Fruit fly (Drosophila melanogaster) whole organism, pupa: ENCODE results near the gene PIG-H.

Source experiments
- CG10348 ChIP-seq: fragments of 200-800 bp; sonication (Bioruptor generic); IDR thresholded peaks from 2 replicates; pipeline ENCODE4 v1.3.6; 2022; ENCODE audit warnings: missing biosample characterization, missing genetic modification characterization
- CG12605 ChIP-seq: fragments of 200-800 bp; sonication (Bioruptor generic); IDR thresholded peaks from 2 replicates; pipeline ENCODE4 v1.3.6; 2022; ENCODE audit warnings: missing biosample characterization, missing genetic modification characterization
- CG13204 ChIP-seq: fragments of 200-800 bp; sonication (Bioruptor generic); optimal IDR thresholded peaks from 2 replicates; lab custom pipeline; 2018; ENCODE audit warnings: missing biosample characterization, mild to moderate bottlenecking, missing genetic modification characterization, moderate library complexity
- CG14655 ChIP-seq: fragments of 200-800 bp; sonication (Bioruptor generic); optimal IDR thresholded peaks from 3 replicates; lab custom pipeline; 2017; ENCODE audit warnings: mild to moderate bottlenecking, missing biosample characterization, missing genetic modification reagents, missing genetic modification characterization
- CG15710 ChIP-seq: fragments of 200-800 bp; sonication (Bioruptor generic); optimal IDR thresholded peaks from 2 replicates; lab custom pipeline; 2018; ENCODE audit warnings: missing biosample characterization, mild to moderate bottlenecking, missing genetic modification characterization, moderate library complexity
- CG17806 ChIP-seq: fragments of 200-800 bp; sonication (Bioruptor generic); optimal IDR thresholded peaks from 2 replicates; lab custom pipeline; 2018; ENCODE audit warnings: missing biosample characterization, mild to moderate bottlenecking, missing genetic modification characterization, moderate library complexity
- CG32121 ChIP-seq: fragments of 200-800 bp; sonication (Bioruptor generic); IDR thresholded peaks from 2 replicates; pipeline ENCODE4 v1.3.6; 2022; ENCODE audit warnings: missing biosample characterization, missing genetic modification characterization
- CG34367 ChIP-seq: fragments of 200-800 bp; sonication (Bioruptor generic); optimal IDR thresholded peaks from 2 replicates; lab custom pipeline; 2018; ENCODE audit warnings: missing biosample characterization, mild to moderate bottlenecking, missing genetic modification characterization
- CG4496 ChIP-seq: fragments of 200-800 bp; sonication (Bioruptor generic); IDR thresholded peaks from 3 replicates; pipeline ENCODE4 v1.3.6; 2022; ENCODE audit warnings: missing biosample characterization, missing genetic modification characterization
- CG8159 ChIP-seq: fragments of 200-800 bp; sonication (Bioruptor generic); optimal IDR thresholded peaks from 3 replicates; lab custom pipeline; 2018; ENCODE audit warnings: missing biosample characterization, mild to moderate bottlenecking, missing genetic modification characterization, moderate library complexity
- CG8301 ChIP-seq: fragments of 200-800 bp; sonication (Bioruptor generic); optimal IDR thresholded peaks from 2 replicates; lab custom pipeline; 2018; ENCODE audit warnings: missing biosample characterization, mild to moderate bottlenecking, missing genetic modification characterization
- CG9948 ChIP-seq: fragments of 200-800 bp; sonication (Bioruptor generic); optimal IDR thresholded peaks from 2 replicates; lab custom pipeline; 2018; ENCODE audit warnings: missing biosample characterization, mild to moderate bottlenecking, missing genetic modification characterization, moderate library complexity
- D1 ChIP-seq: fragments of 200-800 bp; sonication (Bioruptor generic); optimal IDR thresholded peaks from 2 replicates; lab custom pipeline; 2018; ENCODE audit warnings: missing biosample characterization, mild to moderate bottlenecking, missing genetic modification characterization, moderate library complexity
- EcR ChIP-seq: fragments of 200-800 bp; sonication (Bioruptor generic); optimal IDR thresholded peaks from 3 replicates; lab custom pipeline; 2019; ENCODE audit warnings: missing biosample characterization, missing genetic modification characterization, mild to moderate bottlenecking, moderate library complexity, missing genetic modification reagents
- Ets98B ChIP-seq: fragments of 200-800 bp; sonication (Bioruptor generic); IDR thresholded peaks from 2 replicates; pipeline ENCODE4 v1.3.6; 2022; ENCODE audit warnings: missing biosample characterization, missing genetic modification characterization
- Pif1A ChIP-seq: fragments of 200-800 bp; sonication (Bioruptor generic); optimal IDR thresholded peaks from 3 replicates; lab custom pipeline; 2016; ENCODE audit warnings: missing biosample characterization, missing genetic modification characterization
- Pif1B ChIP-seq: fragments of 200-800 bp; sonication (Bioruptor generic); optimal IDR thresholded peaks from 3 replicates; lab custom pipeline; 2016; ENCODE audit warnings: missing biosample characterization, missing genetic modification characterization
- Snoo ChIP-seq: fragments of 200-800 bp; sonication (Bioruptor generic); optimal IDR thresholded peaks from 3 replicates; lab custom pipeline; 2017; ENCODE audit warnings: missing biosample characterization, mild to moderate bottlenecking, missing genetic modification characterization, inconsistent platforms
- fd96Ca ChIP-seq: fragments of 200-800 bp; sonication (Bioruptor generic); IDR thresholded peaks from 3 replicates; pipeline ENCODE4 v1.3.6; 2022; ENCODE audit warnings: missing biosample characterization, missing genetic modification characterization
- gl ChIP-seq: fragments of 200-800 bp; sonication (Bioruptor generic); optimal IDR thresholded peaks from 2 replicates; lab custom pipeline; 2018; ENCODE audit warnings: missing biosample characterization, mild to moderate bottlenecking, missing genetic modification characterization
- rn ChIP-seq: fragments of 200-800 bp; sonication (Bioruptor generic); IDR thresholded peaks from 2 replicates; pipeline ENCODE4 v1.3.6; 2022; ENCODE audit warnings: missing biosample characterization, missing genetic modification characterization

Gene PIG-H

DNA sequence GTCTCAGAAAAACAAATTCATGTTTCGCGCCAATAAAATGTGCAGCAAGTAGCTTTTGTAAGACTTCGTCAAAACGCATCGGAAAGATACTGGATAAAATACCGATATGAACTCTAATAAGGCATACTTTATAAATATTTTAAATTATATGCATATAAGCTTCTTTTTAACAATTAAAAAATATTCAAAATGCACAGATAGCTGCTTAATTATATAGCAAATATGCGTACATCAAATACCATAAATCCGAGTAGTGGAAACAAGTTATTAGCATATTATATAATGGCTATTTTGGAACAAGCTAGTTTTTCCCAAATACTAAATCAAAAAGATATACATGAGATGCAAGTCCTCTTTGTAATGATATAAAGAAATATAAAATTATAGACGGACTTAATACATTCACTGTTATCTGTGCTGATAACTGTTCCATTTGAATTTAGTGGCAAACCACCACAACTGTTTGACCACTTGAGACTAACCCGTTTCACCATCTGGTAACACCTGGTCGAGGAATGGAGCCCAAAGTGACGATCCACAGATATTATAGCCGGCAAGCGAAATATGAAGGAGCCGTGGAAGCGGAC is at the start of gene PIG-H:
Gene PIG-H, plus strand, starts transcription at position 303 of the 587 bp plus-strand sequence.
- TF ChIP-seq CG34367 (tag; lab: Kevin White, UChicago) (no peak), Pif1A (GFP tag; lab: Kevin White, UChicago) (no peak), CG32121 (GFP tag; lab: Robert Waterston, UW) (no peak), Pif1B (no peak)
- TF ChIP-seq, all 21 proteins: peak for 0

DNA sequence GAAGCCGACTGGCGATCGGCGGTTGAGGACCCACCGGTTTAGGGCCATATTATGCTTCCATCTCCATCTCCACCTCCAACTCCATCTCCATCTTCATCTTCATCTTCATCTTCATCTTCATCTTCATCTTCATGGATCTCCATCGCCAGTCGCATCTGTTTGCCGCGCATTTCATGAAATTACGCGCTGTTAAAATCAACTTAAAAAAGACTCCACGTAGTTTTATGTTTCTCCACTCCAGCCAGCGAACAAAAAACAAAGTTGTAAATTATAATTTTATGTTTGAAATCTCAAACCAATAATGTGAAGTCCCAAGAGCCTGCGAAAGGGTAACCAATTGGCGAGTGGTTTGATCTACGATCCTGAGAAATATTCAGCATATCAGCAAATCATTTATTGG is 49.5 kb upstream of the PIG-H start:
- TF ChIP-seq CG4496 (GFP tag; lab: Robert Waterston, UW) (no peak), CG34367 (tag; lab: Kevin White, UChicago) (no peak), CG15710 (no peak), fd96Ca (GFP tag; lab: Robert Waterston, UW) (no peak), Snoo (tag; lab: Kevin White, UChicago) (no peak), CG13204 (no peak), D1 (tag; lab: Kevin White, UChicago) (no peak), rn (no peak), EcR (no peak), Pif1A (GFP tag; lab: Kevin White, UChicago) (no peak), CG8159 (tag; lab: Kevin White, UChicago) (no peak), CG8301 (tag; lab: Kevin White, UChicago) (no peak), CG9948 (tag; lab: Kevin White, UChicago) (no peak), CG14655 (GFP tag; lab: Kevin White, UChicago) (no peak), CG17806 (tag; lab: Kevin White, UChicago) (no peak), CG10348 (GFP tag; lab: Robert Waterston, UW) (no peak), Ets98B (no peak), Pif1B (no peak), CG12605 (GFP tag; lab: Robert Waterston, UW) (no peak)

DNA sequence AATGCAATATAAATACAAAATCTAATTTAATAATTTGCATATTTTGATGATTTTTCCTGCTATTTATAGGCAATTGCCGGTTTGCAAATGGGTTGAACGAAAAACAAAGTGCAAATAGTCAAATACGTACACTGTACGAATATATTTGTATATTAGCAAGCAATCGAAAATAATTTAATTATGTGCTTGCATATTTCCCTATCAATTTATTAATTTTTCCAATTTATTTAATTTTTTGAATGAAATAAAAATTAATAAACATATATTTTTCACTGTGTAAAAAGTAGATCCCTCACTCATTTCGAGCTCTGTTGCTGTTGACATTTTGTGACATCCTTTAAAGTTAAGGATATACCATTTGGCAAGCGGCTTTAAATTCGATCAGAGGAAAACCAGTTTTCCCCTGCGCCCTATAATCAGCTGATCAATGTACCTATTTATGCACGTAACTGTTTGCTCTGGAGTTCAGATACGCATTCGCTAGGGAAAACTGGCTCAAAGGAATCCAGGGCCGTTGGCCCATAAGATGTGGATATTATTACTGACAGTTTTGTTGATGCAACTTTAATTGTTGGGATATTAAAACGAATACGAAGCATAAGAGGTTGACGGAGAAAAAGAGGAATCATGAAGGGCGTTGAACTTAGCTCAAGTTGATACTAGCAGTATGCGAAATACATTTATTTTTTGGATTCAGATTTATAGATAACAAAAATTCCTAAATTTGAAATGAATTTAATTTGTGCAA is 46.4 kb upstream of the PIG-H start:
- TF ChIP-seq CG12605 (GFP tag; lab: Robert Waterston, UW), result no peak
- no peak for TF ChIP-seq CG32121 (GFP tag; lab: Robert Waterston, UW)
- no peak for TF ChIP-seq gl (tag; lab: Kevin White, UChicago)
- TF ChIP-seq EcR, result peak; percentile 96
- TF ChIP-seq Ets98B, result no peak
- TF ChIP-seq CG15710, result peak; percentile 54
- TF ChIP-seq Pif1A (GFP tag; lab: Kevin White, UChicago), result peak; percentile 23
- peak; percentile 62 for TF ChIP-seq CG9948 (tag; lab: Kevin White, UChicago)
- peak; percentile 75 for TF ChIP-seq CG8159 (tag; lab: Kevin White, UChicago)
- peak; percentile 16 for TF ChIP-seq CG8301 (tag; lab: Kevin White, UChicago)
- TF ChIP-seq Snoo (tag; lab: Kevin White, UChicago), result no peak
- 0 out of 3 replicates have a peak, but pooled peaks have one; percentile 44 for TF ChIP-seq CG4496 (GFP tag; lab: Robert Waterston, UW)
- TF ChIP-seq CG13204, result no peak
- TF ChIP-seq CG34367 (tag; lab: Kevin White, UChicago), result peak; percentile 22
- no peak for TF ChIP-seq CG10348 (GFP tag; lab: Robert Waterston, UW)
- TF ChIP-seq CG17806 (tag; lab: Kevin White, UChicago), result peak; percentile 68
- TF ChIP-seq Pif1B, result no peak
- TF ChIP-seq D1 (tag; lab: Kevin White, UChicago), result peak; percentile 32
- no peak for TF ChIP-seq rn
- peak; percentile 60 for TF ChIP-seq CG14655 (GFP tag; lab: Kevin White, UChicago)
- no peak for TF ChIP-seq fd96Ca (GFP tag; lab: Robert Waterston, UW)

DNA sequence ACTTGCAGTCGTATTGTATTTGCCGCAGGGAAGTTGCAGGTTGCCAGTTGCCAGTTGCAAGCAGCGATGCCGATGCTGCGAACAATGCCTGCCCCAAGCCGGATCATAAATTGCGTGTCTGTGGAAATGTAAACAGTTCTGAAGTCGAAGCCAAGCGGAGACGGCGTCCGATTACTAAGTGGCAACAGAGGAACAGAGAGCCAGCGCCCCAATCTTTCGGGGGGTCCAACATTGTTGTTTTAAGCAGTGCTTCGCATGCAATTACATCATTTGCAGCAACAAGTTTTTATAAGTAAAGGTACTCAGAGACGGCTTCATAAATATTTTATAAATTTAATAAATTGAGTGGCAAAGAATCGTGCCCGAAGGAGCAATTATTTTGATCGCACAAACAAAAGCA is 45.2 kb upstream of the PIG-H start:
- TF ChIP-seq CG13204, result peak; percentile 10
- no peak for TF ChIP-seq Ets98B
- TF ChIP-seq, all 21 proteins: peak for 1

DNA sequence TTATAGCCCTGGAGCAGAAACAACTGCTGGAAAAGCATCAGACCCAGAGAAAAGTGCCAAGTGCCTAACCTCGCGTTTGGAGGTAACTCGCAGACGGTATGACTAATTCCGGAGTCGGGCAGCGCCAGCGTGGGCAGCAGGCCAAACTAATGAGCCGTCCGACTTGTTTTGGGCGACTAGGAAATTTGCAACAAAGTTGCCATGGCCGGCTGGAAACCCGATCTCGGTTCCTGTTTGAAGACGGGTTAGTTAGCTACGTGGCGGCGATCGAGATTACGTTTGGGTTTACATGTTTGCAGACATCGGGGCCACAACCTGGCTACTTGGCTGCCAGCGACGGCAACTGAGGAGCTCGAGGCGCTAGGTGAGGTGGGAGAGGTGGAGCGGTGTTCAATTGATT is 42.6 kb upstream of the PIG-H start:
- TF ChIP-seq Pif1A (GFP tag; lab: Kevin White, UChicago), result no peak
- TF ChIP-seq CG34367 (tag; lab: Kevin White, UChicago), result no peak
- TF ChIP-seq gl (tag; lab: Kevin White, UChicago), result no peak
- no peak for TF ChIP-seq Ets98B
- TF ChIP-seq D1 (tag; lab: Kevin White, UChicago), result no peak
- TF ChIP-seq CG8301 (tag; lab: Kevin White, UChicago), result no peak
- TF ChIP-seq CG14655 (GFP tag; lab: Kevin White, UChicago), result no peak
- no peak for TF ChIP-seq CG32121 (GFP tag; lab: Robert Waterston, UW)
- no peak for TF ChIP-seq CG9948 (tag; lab: Kevin White, UChicago)
- no peak for TF ChIP-seq CG12605 (GFP tag; lab: Robert Waterston, UW)
- TF ChIP-seq EcR, result no peak
- no peak for TF ChIP-seq CG15710
- no peak for TF ChIP-seq CG17806 (tag; lab: Kevin White, UChicago)

DNA sequence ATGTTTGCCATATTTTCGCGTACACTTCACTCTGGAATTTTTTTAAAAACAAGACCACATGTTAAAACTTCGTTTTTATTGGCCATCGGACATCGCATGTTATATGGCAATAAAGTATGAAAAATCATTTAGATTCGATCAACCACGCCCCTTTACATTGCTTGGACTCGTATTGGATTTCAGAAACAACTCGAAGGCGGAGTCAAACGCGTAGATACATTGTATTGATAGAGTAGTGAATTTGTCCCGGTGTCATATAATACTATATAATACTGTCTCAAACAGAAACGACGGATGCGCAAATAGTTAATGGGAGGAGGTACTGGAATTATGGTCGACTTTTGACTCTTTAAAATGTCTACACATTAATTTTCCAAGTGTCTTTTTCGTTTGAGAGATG is 38.3 kb upstream of the PIG-H start:
- TF ChIP-seq CG8159 (tag; lab: Kevin White, UChicago) (no peak), CG32121 (GFP tag; lab: Robert Waterston, UW) (no peak), rn (no peak), CG13204 (no peak), CG17806 (tag; lab: Kevin White, UChicago) (no peak), fd96Ca (GFP tag; lab: Robert Waterston, UW) (no peak), CG4496 (GFP tag; lab: Robert Waterston, UW) (no peak), EcR (no peak), CG12605 (GFP tag; lab: Robert Waterston, UW) (no peak), CG15710 (no peak), CG14655 (GFP tag; lab: Kevin White, UChicago) (no peak), D1 (tag; lab: Kevin White, UChicago) (no peak), Pif1B (no peak), gl (tag; lab: Kevin White, UChicago) (no peak), Ets98B (no peak), CG8301 (tag; lab: Kevin White, UChicago) (no peak), CG34367 (tag; lab: Kevin White, UChicago) (no peak), CG9948 (tag; lab: Kevin White, UChicago) (no peak), Pif1A (GFP tag; lab: Kevin White, UChicago) (no peak), CG10348 (GFP tag; lab: Robert Waterston, UW) (no peak)
